Worm (Caenorhabditis elegans) whole organism, early embryonic: ENCODE results near the gene ntr-2.
A peak's percentile ranks its signal among the peaks of the same experiment; 100 is the strongest.

Source experiments
- F13C5.2 ChIP-seq: sonication (generic microtip); optimal IDR thresholded peaks from 2 replicates; lab custom pipeline; 2017; ENCODE audit warnings: mild to moderate bottlenecking, missing genetic modification characterization, inconsistent platforms, missing compliant biosample characterization
- ama-1 ChIP-seq: fragments of 150-350 bp; optimal IDR thresholded peaks from 2 replicates; lab custom pipeline; 2014
- ceh-13 ChIP-seq: fragments of 200-800 bp; sonication (Bioruptor generic); optimal IDR thresholded peaks from 2 replicates; lab custom pipeline; 2018; ENCODE audit warnings: mild to moderate bottlenecking, missing genetic modification characterization, missing compliant biosample characterization
- ceh-36 ChIP-seq: sonication (generic microtip); optimal IDR thresholded peaks from 2 replicates; lab custom pipeline; 2016; ENCODE audit warnings: missing genetic modification characterization, inconsistent platforms, missing compliant biosample characterization
- ets-7 ChIP-seq: sonication (generic microtip); optimal IDR thresholded peaks from 2 replicates; lab custom pipeline; 2016; ENCODE audit warnings: missing genotype, missing genetic modification characterization, missing compliant biosample characterization
- hmbx-1 ChIP-seq: sonication (generic microtip); optimal IDR thresholded peaks from 2 replicates; lab custom pipeline; 2016; ENCODE audit warnings: mild to moderate bottlenecking, missing genetic modification characterization, missing compliant biosample characterization
- pes-1 ChIP-seq: fragments of 200-800 bp; sonication (Bioruptor generic); IDR thresholded peaks from 2 replicates; pipeline ENCODE4 v1.3.6; 2022; ENCODE audit warnings: missing genetic modification reagents, missing genetic modification characterization, missing compliant biosample characterization
- scrt-1 ChIP-seq: fragments of 200-800 bp; sonication (Bioruptor generic); IDR thresholded peaks from 2 replicates; pipeline ENCODE4 v1.3.6; 2022; ENCODE audit warnings: missing genetic modification characterization, missing compliant biosample characterization
- tbx-11 ChIP-seq: fragments of 200-800 bp; sonication (Bioruptor generic); IDR thresholded peaks from 2 replicates; pipeline ENCODE4 v1.3.6; 2022; ENCODE audit warnings: missing genetic modification characterization, missing compliant biosample characterization

DNA sequence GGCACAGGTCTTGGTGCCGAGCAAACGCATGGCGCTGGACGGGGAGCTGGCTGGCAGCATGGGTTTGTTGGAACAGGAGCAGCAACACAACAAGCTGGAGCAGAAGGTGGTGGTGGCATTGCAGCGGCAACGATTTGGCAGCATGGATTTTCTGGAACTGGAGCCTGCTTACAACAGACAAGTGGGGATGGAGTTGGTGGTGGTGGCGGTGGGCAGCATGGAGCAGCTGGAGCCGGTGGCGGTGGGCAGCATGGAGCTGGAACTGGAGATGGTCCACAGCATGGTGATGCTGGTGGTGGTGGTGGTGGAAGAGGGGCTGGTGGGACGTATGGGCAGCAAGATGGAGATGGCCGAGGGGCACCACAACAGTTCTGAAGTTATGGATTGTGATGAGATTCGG, 32.1 kb upstream of the ntr-2 start:
- TF ChIP-seq ama-1 (lab: Kevin White, UChicago) = no peak
- no peak for TF ChIP-seq ceh-13
- TF ChIP-seq scrt-1 (GFP tag; lab: Robert Waterston, UW) = peak; percentile 24; the same call in 1 of the 2 replicates
- TF ChIP-seq ets-7 (tag; lab: Kevin White, UChicago) = no peak
- TF ChIP-seq ceh-36 (tag; lab: Kevin White, UChicago) = no peak
- TF ChIP-seq tbx-11 (GFP tag; lab: Robert Waterston, UW) = no peak
- no peak for TF ChIP-seq hmbx-1 (tag; lab: Kevin White, UChicago)
- TF ChIP-seq F13C5.2 (tag; lab: Kevin White, UChicago) = no peak
- no peak for TF ChIP-seq pes-1
